Fruit fly (Drosophila melanogaster): ENCODE data around the gene CG31705.

Gene CG31705

DNA sequence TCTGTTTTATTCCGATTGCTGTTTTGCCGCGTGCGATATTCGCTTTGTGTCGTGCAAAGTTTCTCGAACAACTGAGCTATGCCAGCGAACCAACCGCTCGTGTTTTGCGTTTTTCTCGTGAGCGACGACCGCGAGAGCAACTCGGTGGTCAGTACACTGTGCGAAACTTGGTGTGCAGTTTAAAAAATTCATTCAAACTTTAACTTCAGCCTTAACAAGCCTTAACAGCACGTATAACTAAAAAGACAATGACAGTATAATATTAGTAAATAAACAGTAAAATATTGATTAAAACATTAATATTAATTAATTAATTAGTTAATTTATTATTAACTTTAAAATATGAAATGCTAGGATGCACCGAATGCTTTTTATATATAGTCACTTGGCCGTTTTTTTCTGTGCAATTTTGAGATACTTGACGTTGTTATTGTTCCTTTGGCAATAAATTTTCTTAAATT is at the start of gene CG31705:
Gene CG31705, minus strand, starts transcription at position 77 of the 461 bp plus-strand sequence.
- TF ChIP-seq CG14711 (tag; optimal IDR thresholded peaks at IDR 0.05) = peak; percentile 31
- TF ChIP-seq kay (GFP tag; ENCODE audit: borderline replicate concordance) = peak; percentile 21
- peak; percentile 22 for TF ChIP-seq cic (GFP tag; optimal IDR thresholded peaks at IDR 0.05)
- no peak for TF ChIP-seq CG1620 (GFP tag; optimal IDR thresholded peaks at IDR 0.05)
- TF ChIP-seq Crg-1 (GFP tag; optimal IDR thresholded peaks at IDR 0.05) = no peak
- TF ChIP-seq CG7101 (tag; optimal IDR thresholded peaks at IDR 0.05) = peak; percentile 60
- TF ChIP-seq tj (GFP tag; optimal IDR thresholded peaks at IDR 0.05) = peak; percentile 52
- TF ChIP-seq Clk (GFP tag; optimal IDR thresholded peaks at IDR 0.05) = no peak
- TF ChIP-seq toe (GFP tag; optimal IDR thresholded peaks at IDR 0.05) = peak; percentile 38
- peak; percentile 57 for TF ChIP-seq CG11617 (GFP tag; optimal IDR thresholded peaks at IDR 0.05)
- no peak for TF ChIP-seq cnc (optimal IDR thresholded peaks at IDR 0.05)
- no peak for TF ChIP-seq Mnt (GFP tag; optimal IDR thresholded peaks at IDR 0.05)
- TF ChIP-seq CG7045 (GFP tag; optimal IDR thresholded peaks at IDR 0.05) = peak; percentile 82
- peak; percentile 45 for TF ChIP-seq pad (GFP tag; optimal IDR thresholded peaks at IDR 0.05)
- TF ChIP-seq CG12768 (GFP tag; optimal IDR thresholded peaks at IDR 0.05) = peak; percentile 75
- TF ChIP-seq CG33017 (tag; optimal IDR thresholded peaks at IDR 0.05) = peak; percentile 5
- TF ChIP-seq Hr96 (GFP tag; optimal IDR thresholded peaks at IDR 0.05) = no peak
- no peak for TF ChIP-seq ovo (GFP tag; optimal IDR thresholded peaks at IDR 0.05)
- TF ChIP-seq bab1 (GFP tag; optimal IDR thresholded peaks at IDR 0.05) = peak; percentile 78
- no peak for TF ChIP-seq CG5204 (GFP tag; optimal IDR thresholded peaks at IDR 0.05)

DNA sequence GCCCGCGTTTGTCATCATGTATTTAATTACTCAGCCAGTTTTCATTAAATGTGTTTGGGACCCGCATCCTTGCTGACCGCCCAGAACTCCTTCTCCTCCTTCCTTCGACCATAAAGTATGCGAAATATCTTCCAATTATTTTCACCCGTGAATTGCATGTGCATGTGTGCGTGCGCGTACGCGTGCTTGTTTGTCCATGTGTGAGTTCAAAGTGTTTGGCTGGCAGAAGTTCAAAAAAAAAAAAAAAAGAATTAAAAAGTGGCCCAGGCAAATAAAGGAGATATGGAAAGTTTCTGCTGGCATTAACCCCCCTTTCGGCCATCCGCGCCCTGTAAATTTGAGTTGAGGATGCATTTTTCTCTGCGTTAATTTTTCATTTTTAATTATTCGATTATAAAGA is 25.8 kb upstream of the CG31705 start:
- TF ChIP-seq kay (GFP tag; ENCODE audit: borderline replicate concordance) = no peak
- TF ChIP-seq CG7101 (tag; optimal IDR thresholded peaks at IDR 0.05) = no peak
- TF ChIP-seq Clk (GFP tag; optimal IDR thresholded peaks at IDR 0.05) = no peak
- TF ChIP-seq CG33017 (tag; optimal IDR thresholded peaks at IDR 0.05) = no peak
- TF ChIP-seq CG12768 (GFP tag; optimal IDR thresholded peaks at IDR 0.05) = no peak
- TF ChIP-seq CG14711 (tag; optimal IDR thresholded peaks at IDR 0.05) = no peak
- TF ChIP-seq toe (GFP tag; optimal IDR thresholded peaks at IDR 0.05) = no peak
- no peak for TF ChIP-seq CG7045 (GFP tag; optimal IDR thresholded peaks at IDR 0.05)
- no peak for TF ChIP-seq CG5204 (GFP tag; optimal IDR thresholded peaks at IDR 0.05)
- TF ChIP-seq pad (GFP tag; optimal IDR thresholded peaks at IDR 0.05) = no peak
- no peak for TF ChIP-seq cnc (optimal IDR thresholded peaks at IDR 0.05)
- no peak for TF ChIP-seq CG1620 (GFP tag; optimal IDR thresholded peaks at IDR 0.05)
- no peak for TF ChIP-seq CG11617 (GFP tag; optimal IDR thresholded peaks at IDR 0.05)
- no peak for TF ChIP-seq ovo (GFP tag; optimal IDR thresholded peaks at IDR 0.05)
- no peak for TF ChIP-seq Crg-1 (GFP tag; optimal IDR thresholded peaks at IDR 0.05)
- TF ChIP-seq bab1 (GFP tag; optimal IDR thresholded peaks at IDR 0.05) = no peak
- no peak for TF ChIP-seq tj (GFP tag; optimal IDR thresholded peaks at IDR 0.05)
- no peak for TF ChIP-seq Hr96 (GFP tag; optimal IDR thresholded peaks at IDR 0.05)
- TF ChIP-seq Mnt (GFP tag; optimal IDR thresholded peaks at IDR 0.05) = no peak
- TF ChIP-seq cic (GFP tag; optimal IDR thresholded peaks at IDR 0.05) = no peak

- TF ChIP-seq Hr96 (GFP tag; optimal IDR thresholded peaks at IDR 0.05) (no peak), ovo (GFP tag; optimal IDR thresholded peaks at IDR 0.05) (no peak), CG7101 (tag; optimal IDR thresholded peaks at IDR 0.05) (no peak), CG7045 (GFP tag; optimal IDR thresholded peaks at IDR 0.05) (no peak), cnc (optimal IDR thresholded peaks at IDR 0.05) (no peak), Crg-1 (GFP tag; optimal IDR thresholded peaks at IDR 0.05) (no peak), Clk (GFP tag; optimal IDR thresholded peaks at IDR 0.05) (no peak), CG11617 (GFP tag; optimal IDR thresholded peaks at IDR 0.05) (no peak), Mnt (GFP tag; optimal IDR thresholded peaks at IDR 0.05) (no peak), CG1620 (GFP tag; optimal IDR thresholded peaks at IDR 0.05) (no peak), CG14711 (tag; optimal IDR thresholded peaks at IDR 0.05) (no peak), cic (GFP tag; optimal IDR thresholded peaks at IDR 0.05) (no peak), CG33017 (tag; optimal IDR thresholded peaks at IDR 0.05) (no peak), CG12768 (GFP tag; optimal IDR thresholded peaks at IDR 0.05) (no peak), bab1 (GFP tag; optimal IDR thresholded peaks at IDR 0.05) (no peak), toe (GFP tag; optimal IDR thresholded peaks at IDR 0.05) (no peak), pad (GFP tag; optimal IDR thresholded peaks at IDR 0.05) (no peak), CG5204 (GFP tag; optimal IDR thresholded peaks at IDR 0.05) (no peak), tj (GFP tag; optimal IDR thresholded peaks at IDR 0.05) (no peak), kay (GFP tag; ENCODE audit: borderline replicate concordance) (no peak)
These were observed 7.8 kb upstream of the CG31705 start, which contains the start of gene CG43438 for dm6 chr2L:11535845-11536244. CG43438 (plus strand) TSS chr2L:11536145.

DNA sequence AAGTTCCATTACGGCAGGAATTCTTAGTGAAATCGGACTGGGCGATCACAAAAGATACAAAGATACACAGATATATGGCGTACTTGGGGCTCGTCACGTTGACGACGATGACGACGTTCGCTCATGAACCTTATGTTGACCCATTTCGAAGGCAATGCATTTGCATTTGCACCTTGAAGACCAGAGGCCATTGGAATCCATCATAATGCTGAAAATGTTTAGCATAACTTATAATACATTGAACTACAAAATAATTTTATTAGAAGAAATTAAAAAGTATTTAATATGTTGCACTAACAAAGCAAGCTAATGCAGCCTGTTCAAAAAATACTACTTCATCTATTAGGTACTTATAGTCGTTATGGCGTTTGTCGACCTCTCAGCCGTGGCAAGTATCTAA is 3.5 kb upstream of the CG31705 start, which contains the start of gene CG34162:
Gene CG34162, plus strand, starts transcription at position 301 of the 400 bp plus-strand sequence.
- TF ChIP-seq Mnt (GFP tag; optimal IDR thresholded peaks at IDR 0.05) (no peak), CG1620 (GFP tag; optimal IDR thresholded peaks at IDR 0.05) (no peak), cic (GFP tag; optimal IDR thresholded peaks at IDR 0.05) (no peak), Crg-1 (GFP tag; optimal IDR thresholded peaks at IDR 0.05) (no peak), CG11617 (GFP tag; optimal IDR thresholded peaks at IDR 0.05) (no peak), toe (GFP tag; optimal IDR thresholded peaks at IDR 0.05) (no peak), cnc (optimal IDR thresholded peaks at IDR 0.05) (no peak), CG12768 (GFP tag; optimal IDR thresholded peaks at IDR 0.05) (no peak), bab1 (GFP tag; optimal IDR thresholded peaks at IDR 0.05) (no peak), Clk (GFP tag; optimal IDR thresholded peaks at IDR 0.05) (no peak), CG7101 (tag; optimal IDR thresholded peaks at IDR 0.05) (no peak), CG33017 (tag; optimal IDR thresholded peaks at IDR 0.05) (no peak), CG5204 (GFP tag; optimal IDR thresholded peaks at IDR 0.05) (no peak), CG14711 (tag; optimal IDR thresholded peaks at IDR 0.05) (no peak), CG7045 (GFP tag; optimal IDR thresholded peaks at IDR 0.05) (no peak), Hr96 (GFP tag; optimal IDR thresholded peaks at IDR 0.05) (no peak), ovo (GFP tag; optimal IDR thresholded peaks at IDR 0.05) (no peak), tj (GFP tag; optimal IDR thresholded peaks at IDR 0.05) (no peak)

DNA sequence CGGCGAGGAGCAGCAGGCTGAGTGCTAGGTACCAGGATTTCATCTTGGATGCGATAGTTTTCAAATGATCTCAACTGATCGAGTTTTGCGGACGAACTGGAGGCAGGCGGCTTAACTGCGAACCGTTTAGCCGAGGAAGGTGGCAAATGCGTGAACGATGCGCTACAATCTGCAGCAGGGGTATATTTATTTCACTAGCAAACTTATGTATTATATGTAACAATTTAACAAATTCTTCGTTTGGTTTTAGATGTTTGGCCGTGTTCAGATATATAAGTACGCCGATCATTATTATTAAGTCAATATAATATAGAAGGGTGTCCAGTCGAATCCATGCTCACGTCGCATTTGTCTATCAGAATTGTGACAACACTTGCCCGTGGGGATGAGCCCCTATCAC is 2.9 kb upstream of the CG31705 start, which contains the start of gene CG31706:
Gene CG31706, minus strand, starts transcription at position 101 of the 400 bp plus-strand sequence.
- no peak for TF ChIP-seq CG12768 (GFP tag; optimal IDR thresholded peaks at IDR 0.05)

DNA sequence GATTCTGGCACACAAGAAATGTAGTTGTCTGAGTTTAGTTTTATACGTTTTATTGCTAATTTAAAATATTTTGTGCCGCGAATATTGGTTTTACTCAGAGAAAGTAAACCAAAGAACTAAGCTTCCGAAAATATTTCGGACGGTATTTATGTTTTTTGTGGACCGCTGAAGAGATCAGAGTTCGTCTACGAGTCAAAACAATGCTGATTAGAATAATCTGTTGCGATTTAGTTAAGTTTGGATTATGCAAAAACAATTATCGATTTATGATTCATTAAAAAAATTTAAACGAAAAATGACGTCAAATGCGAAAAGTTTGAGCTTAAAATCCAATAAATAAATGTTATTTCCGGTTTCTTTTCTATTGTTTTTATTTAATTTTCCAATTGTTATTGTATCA is 5.3 kb downstream of the CG31705 start, which contains the start of gene CG43153:
Gene CG43153, minus strand, starts transcription at position 101 of the 400 bp plus-strand sequence.
- TF ChIP-seq CG11617 (GFP tag; optimal IDR thresholded peaks at IDR 0.05) = no peak
- TF ChIP-seq ovo (GFP tag; optimal IDR thresholded peaks at IDR 0.05) = no peak
- TF ChIP-seq CG7101 (tag; optimal IDR thresholded peaks at IDR 0.05) = no peak
- no peak for TF ChIP-seq CG12768 (GFP tag; optimal IDR thresholded peaks at IDR 0.05)
- TF ChIP-seq Clk (GFP tag; optimal IDR thresholded peaks at IDR 0.05) = no peak
- no peak for TF ChIP-seq Hr96 (GFP tag; optimal IDR thresholded peaks at IDR 0.05)
- TF ChIP-seq pad (GFP tag; optimal IDR thresholded peaks at IDR 0.05) = no peak
- TF ChIP-seq CG33017 (tag; optimal IDR thresholded peaks at IDR 0.05) = no peak
- no peak for TF ChIP-seq tj (GFP tag; optimal IDR thresholded peaks at IDR 0.05)
- no peak for TF ChIP-seq CG7045 (GFP tag; optimal IDR thresholded peaks at IDR 0.05)
- no peak for TF ChIP-seq CG14711 (tag; optimal IDR thresholded peaks at IDR 0.05)
- TF ChIP-seq kay (GFP tag; ENCODE audit: borderline replicate concordance) = no peak
- no peak for TF ChIP-seq CG1620 (GFP tag; optimal IDR thresholded peaks at IDR 0.05)
- no peak for TF ChIP-seq cnc (optimal IDR thresholded peaks at IDR 0.05)
- TF ChIP-seq CG5204 (GFP tag; optimal IDR thresholded peaks at IDR 0.05) = no peak
